Worm (Caenorhabditis elegans): ENCODE results near the gene F48C5.2.
A peak's percentile ranks its signal among the peaks of the same experiment; 100 is the strongest.

Gene F48C5.2

DNA sequence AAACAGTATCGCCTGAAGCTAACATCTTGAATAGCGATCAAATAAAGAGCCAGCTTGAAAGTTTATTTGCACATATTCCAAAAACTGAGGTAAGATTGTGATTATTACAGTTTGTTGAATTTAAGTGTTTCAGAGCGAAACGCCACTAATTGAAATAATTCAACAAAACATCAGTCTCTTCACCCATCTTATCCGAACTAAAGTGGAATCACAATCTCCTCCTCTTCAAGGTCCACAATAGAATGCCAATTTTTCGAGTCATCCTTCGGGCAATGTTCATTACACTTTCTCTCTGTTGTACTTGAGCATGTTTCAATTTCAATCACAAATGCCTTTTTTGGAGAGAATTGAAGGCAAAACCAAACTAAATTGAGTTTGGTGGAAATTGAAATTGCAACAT is 29.9 kb upstream of the F48C5.2 start:
- TF ChIP-seq egl-27 (tag; optimal IDR thresholded peaks at IDR 0.05) (no peak), Y5F2A.4 (GFP tag; optimal IDR thresholded peaks at IDR 0.05) (no peak), unc-62 (GFP tag; optimal IDR thresholded peaks at IDR 0.05 in 1 of 2) (peak in 1 of 2 experiments; percentile 77), unc-62 (tag; optimal IDR thresholded peaks at IDR 0.05) (no peak), nhr-77 (tag; optimal IDR thresholded peaks at IDR 0.05) (no peak), ama-1 (optimal IDR thresholded peaks at IDR 0.05) (peak; percentile 8), aha-1 (tag) (peak; percentile 86), mxl-3 (GFP tag; optimal IDR thresholded peaks at IDR 0.05) (no peak)

DNA sequence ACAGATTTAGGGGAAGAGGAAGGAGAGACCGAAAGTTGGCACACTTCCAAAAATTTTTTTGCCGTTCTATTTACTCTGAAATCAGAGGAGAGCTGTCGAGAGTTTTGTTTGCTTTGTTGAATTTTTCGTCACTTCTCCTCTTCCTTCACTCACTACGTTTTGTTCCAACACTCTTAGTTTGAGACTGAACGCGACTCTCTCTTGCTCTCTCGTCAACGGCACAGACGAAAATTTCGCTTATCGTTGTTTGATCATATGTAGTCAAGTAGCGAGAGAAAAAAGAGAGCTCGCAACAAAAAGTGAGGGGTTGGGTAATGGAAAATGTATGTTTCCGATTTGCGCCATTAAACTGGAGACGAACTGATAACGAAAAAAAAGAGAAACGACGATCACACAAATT is 28.5 kb upstream of the F48C5.2 start:
- TF ChIP-seq nhr-11 (tag; optimal IDR thresholded peaks at IDR 0.05) (peak; percentile 2), daf-16 (GFP tag; optimal IDR thresholded peaks at IDR 0.05) (no peak), daf-16 (tag; optimal IDR thresholded peaks at IDR 0.05) (peak; percentile 54), Y48G9A.11 (GFP tag; IDR thresholded peaks at IDR 0.05) (no peak), gei-8 (GFP tag; optimal IDR thresholded peaks at IDR 0.05) (no peak), mep-1 (tag; optimal IDR thresholded peaks at IDR 0.05) (peak; percentile 61), hlh-11 (tag; optimal IDR thresholded peaks at IDR 0.05) (peak; percentile 88), hmg-1.1 (GFP tag; IDR thresholded peaks at IDR 0.05) (peak; percentile 30; the same call in 1 of the 2 replicates), mdl-1 (tag; optimal IDR thresholded peaks at IDR 0.05) (peak in 1 of 2 experiments; percentile 54), lin-38 (GFP tag; IDR thresholded peaks at IDR 0.05) (no peak; the same call in 1 of the 2 replicates), mes-2 (tag; optimal IDR thresholded peaks at IDR 0.05; ENCODE audit: poor library complexity, severe bottlenecking) (peak; percentile 32), nhr-48 (tag; optimal IDR thresholded peaks at IDR 0.05) (peak; percentile 42), daf-12 (tag; optimal IDR thresholded peaks at IDR 0.05) (no peak), nhr-10 (tag; optimal IDR thresholded peaks at IDR 0.05) (peak; percentile 26), nhr-28 (tag; optimal IDR thresholded peaks at IDR 0.05) (peak; percentile 91), hlh-30 (tag; optimal IDR thresholded peaks at IDR 0.05; ENCODE audit: insufficient read depth) (peak; percentile 25), ZK546.5 (tag; optimal IDR thresholded peaks at IDR 0.05) (no peak), jun-1 (tag; optimal IDR thresholded peaks at IDR 0.05) (no peak), snpc-4 (tag; optimal IDR thresholded peaks at IDR 0.05) (no peak), lsy-2 (tag; optimal IDR thresholded peaks at IDR 0.05) (peak in 1 of 2 experiments; percentile 29), lin-39 (tag; optimal IDR thresholded peaks at IDR 0.05) (no peak), pha-4 (GFP tag; IDR thresholded peaks at IDR 0.05) (peak; percentile 49; the same call in 1 of the 2 replicates), pha-4 (tag; optimal IDR thresholded peaks at IDR 0.05) (peak; percentile 89), dmd-6 (GFP tag; IDR thresholded peaks at IDR 0.05) (peak; percentile 84), pqm-1 (tag; optimal IDR thresholded peaks at IDR 0.05) (peak; percentile 82), tra-1 (GFP tag; IDR thresholded peaks at IDR 0.05) (peak; percentile 33; the same call in 1 of the 2 replicates), unc-62 (GFP tag; optimal IDR thresholded peaks at IDR 0.05 in 1 of 2) (peak in 1 of 2 experiments; percentile 12), unc-62 (tag; optimal IDR thresholded peaks at IDR 0.05) (no peak), egl-43 (GFP tag; IDR thresholded peaks at IDR 0.05) (peak; percentile 41; the same call in 1 of the 2 replicates), nhr-77 (tag; optimal IDR thresholded peaks at IDR 0.05) (peak; percentile 51), dve-1 (tag; optimal IDR thresholded peaks at IDR 0.05; ENCODE audit: insufficient read depth) (peak; percentile 79), lin-13 (GFP tag; optimal IDR thresholded peaks at IDR 0.05) (peak; percentile 49), zip-11 (GFP tag; IDR thresholded peaks at IDR 0.05) (no peak), arid-1 (GFP tag; conservative IDR thresholded peaks at IDR 0.05) (no peak), ctbp-1 (GFP tag; IDR thresholded peaks at IDR 0.05) (no peak)

DNA sequence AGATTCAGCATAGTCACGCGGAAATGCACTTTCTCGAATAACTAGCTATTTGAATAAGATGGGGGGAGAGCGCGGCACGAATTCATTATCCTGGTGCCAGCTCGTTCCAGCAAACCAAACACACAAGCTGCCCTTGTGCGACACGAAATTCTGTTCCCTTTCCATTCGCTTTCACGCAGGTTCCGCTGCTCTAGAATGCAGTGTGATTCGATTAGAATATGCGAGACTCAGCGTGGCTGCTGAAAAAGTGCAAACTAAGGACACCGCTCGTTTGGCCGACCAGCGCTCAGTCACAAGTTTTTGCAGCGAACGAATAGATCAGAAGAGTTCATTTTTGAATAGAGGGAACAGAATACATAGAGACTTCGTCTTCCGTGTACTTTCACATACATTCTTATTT is 28.0 kb upstream of the F48C5.2 start:
- no peak for TF ChIP-seq Y75B8A.6 (GFP tag; IDR thresholded peaks at IDR 0.05)
- no peak for TF ChIP-seq F26F4.8 (GFP tag; conservative IDR thresholded peaks at IDR 0.05)
- TF ChIP-seq aha-1 (tag), result no peak
- TF ChIP-seq zfp-2 (tag; optimal IDR thresholded peaks at IDR 0.05), result no peak
- no peak for TF ChIP-seq unc-130 (GFP tag; optimal IDR thresholded peaks at IDR 0.05)
- no peak for TF ChIP-seq ceh-32 (tag; optimal IDR thresholded peaks at IDR 0.05; ENCODE audit: poor library complexity)
- no peak for TF ChIP-seq hif-1 (tag; optimal IDR thresholded peaks at IDR 0.05)
- TF ChIP-seq lin-13 (GFP tag; optimal IDR thresholded peaks at IDR 0.05), result no peak
- TF ChIP-seq tag-97 (GFP tag; IDR thresholded peaks at IDR 0.05), result no peak
- no peak for TF ChIP-seq nhr-28 (tag; optimal IDR thresholded peaks at IDR 0.05)
- TF ChIP-seq ceh-20 (GFP tag; IDR thresholded peaks at IDR 0.05), result 0 out of 2 replicates have a peak, but pooled peaks have one; percentile 45
- TF ChIP-seq ztf-11 (tag; optimal IDR thresholded peaks at IDR 0.05), result no peak
- TF ChIP-seq hlh-30 (tag; optimal IDR thresholded peaks at IDR 0.05; ENCODE audit: insufficient read depth), result peak; percentile 72
- TF ChIP-seq lim-7 (GFP tag; IDR thresholded peaks at IDR 0.05), result no peak
- no peak for TF ChIP-seq jun-1 (tag; optimal IDR thresholded peaks at IDR 0.05)

Data from whole organism, L4 larva.